Fruit fly (Drosophila melanogaster) whole organism, embryonic: Measurements from ENCODE around the gene CG2076.

Experiments used
- Awh ChIP-seq: fragments of 200-800 bp; sonication (Bioruptor generic); IDR thresholded peaks from 2 replicates; pipeline ENCODE4, ENCODE4 v1.3.6; 2022; ENCODE audit warnings: missing biosample characterization, missing genetic modification characterization
- BEAF-32 ChIP-seq: fragments of 200-800 bp; sonication (Bioruptor generic); optimal IDR thresholded peaks from 3 replicates; lab custom pipeline; 2017; ENCODE audit warnings: missing biosample characterization, missing genetic modification characterization, mild to moderate bottlenecking, moderate library complexity, missing genetic modification reagents
- CG10462 ChIP-seq: fragments of 200-800 bp; sonication (Bioruptor generic); optimal IDR thresholded peaks from 2 replicates; lab custom pipeline; 2016; ENCODE audit warnings: missing biosample characterization, missing genetic modification characterization
- CG14710 ChIP-seq: fragments of 200-800 bp; sonication (Bioruptor generic); optimal IDR thresholded peaks from 3 replicates; lab custom pipeline; 2019; ENCODE audit warnings: missing biosample characterization, mild to moderate bottlenecking, missing genetic modification characterization, moderate library complexity
- CG14860 ChIP-seq: fragments of 200-800 bp; sonication (Bioruptor generic); IDR thresholded peaks from 3 replicates; pipeline ENCODE4 v1.3.6; 2022; ENCODE audit warnings: missing biosample characterization, missing genetic modification characterization; ENCODE audit not compliant: partially characterized antibody
- CG15269 ChIP-seq: fragments of 200-800 bp; sonication (Bioruptor generic); optimal IDR thresholded peaks from 2 replicates; lab custom pipeline; 2018; ENCODE audit warnings: missing biosample characterization, mild to moderate bottlenecking, missing genetic modification characterization, moderate library complexity
- CG16863 ChIP-seq: fragments of 200-800 bp; sonication (Bioruptor generic); optimal IDR thresholded peaks from 3 replicates; lab custom pipeline; 2016; ENCODE audit warnings: missing biosample characterization, missing genetic modification characterization
- CG2120 ChIP-seq: fragments of 200-800 bp; sonication (Bioruptor generic); optimal IDR thresholded peaks from 3 replicates; lab custom pipeline; 2016; ENCODE audit warnings: missing biosample characterization, missing genetic modification characterization
- CG30431 ChIP-seq: fragments of 200-800 bp; sonication (Bioruptor generic); optimal IDR thresholded peaks from 2 replicates; lab custom pipeline; 2017; ENCODE audit warnings: missing biosample characterization, missing genetic modification characterization
- CG32532 ChIP-seq: fragments of 200-800 bp; sonication (Bioruptor generic); IDR thresholded peaks from 2 replicates; pipeline ENCODE4 v1.3.6; 2022; ENCODE audit warnings: missing biosample characterization, missing genetic modification characterization
- CG33557 ChIP-seq: fragments of 200-800 bp; sonication (Bioruptor generic); optimal IDR thresholded peaks from 2 replicates; lab custom pipeline; 2019; ENCODE audit warnings: missing biosample characterization, mild to moderate bottlenecking, missing genetic modification characterization, moderate library complexity
- CG6791 ChIP-seq: fragments of 200-800 bp; sonication (Bioruptor generic); IDR thresholded peaks from 3 replicates; pipeline ENCODE4 v1.3.6; 2022; ENCODE audit warnings: missing biosample characterization, missing genetic modification characterization; ENCODE audit not compliant: partially characterized antibody
- CG7357 ChIP-seq: fragments of 200-800 bp; sonication (Bioruptor generic); IDR thresholded peaks from 3 replicates; pipeline ENCODE4 v1.3.6; 2022; ENCODE audit warnings: missing biosample characterization, missing genetic modification characterization
- CG7963 ChIP-seq: fragments of 200-800 bp; sonication (Bioruptor generic); IDR thresholded peaks from 3 replicates; pipeline ENCODE4 v1.3.6; 2022; ENCODE audit warnings: missing biosample characterization, missing genetic modification characterization; ENCODE audit not compliant: partially characterized antibody
- CG8290 ChIP-seq, 3 experiments: fragments of 200-800 bp; sonication (Bioruptor generic); optimal IDR thresholded peaks; 2 replicates each; lab custom pipeline; 2016 to 2019; ENCODE audit warnings: missing biosample characterization in 3 of 3, missing genetic modification characterization in 3 of 3, mild to moderate bottlenecking in 2 of 3, moderate library complexity in 1 of 3
- CG8944 ChIP-seq: fragments of 200-800 bp; sonication (Bioruptor generic); optimal IDR thresholded peaks from 3 replicates; lab custom pipeline; 2016; ENCODE audit warnings: missing biosample characterization, missing genetic modification characterization
- CG9437 ChIP-seq: fragments of 200-800 bp; sonication (Bioruptor generic); optimal IDR thresholded peaks from 2 replicates; lab custom pipeline; 2018; ENCODE audit warnings: missing biosample characterization, mild to moderate bottlenecking, missing genetic modification characterization
- CHES-1-like ChIP-seq: fragments of 200-800 bp; sonication (Bioruptor generic); optimal IDR thresholded peaks from 2 replicates; lab custom pipeline; 2016; ENCODE audit warnings: missing biosample characterization, missing genetic modification characterization
- Chrac-16 ChIP-seq: fragments of 200-800 bp; sonication (Bioruptor generic); optimal IDR thresholded peaks from 3 replicates; lab custom pipeline; 2016; ENCODE audit warnings: missing biosample characterization, missing genetic modification characterization
- Elba2 ChIP-seq: fragments of 200-800 bp; sonication (Bioruptor generic); optimal IDR thresholded peaks from 3 replicates; lab custom pipeline; 2016; ENCODE audit warnings: missing biosample characterization, missing genetic modification characterization
- Lpt ChIP-seq: fragments of >200 bp; optimal IDR thresholded peaks from 2 replicates; lab custom pipeline; 2018; ENCODE audit warnings: missing biosample characterization, missing genetic modification characterization
- MESR4 ChIP-seq: fragments of 200-800 bp; sonication (Bioruptor generic); optimal IDR thresholded peaks from 2 replicates; lab custom pipeline; 2018; ENCODE audit warnings: missing biosample characterization, mild to moderate bottlenecking, missing genetic modification characterization, moderate library complexity
- Neu2 ChIP-seq: fragments of 200-800 bp; sonication (Bioruptor generic); optimal IDR thresholded peaks from 3 replicates; lab custom pipeline; 2016; ENCODE audit warnings: missing biosample characterization, missing genetic modification characterization, borderline replicate concordance
- Nf-YC ChIP-seq: fragments of 200-800 bp; optimal IDR thresholded peaks from 3 replicates; lab custom pipeline; 2019; ENCODE audit warnings: missing biosample characterization, mild to moderate bottlenecking, missing genetic modification characterization, moderate library complexity
- Oaz ChIP-seq: fragments of 200-800 bp; sonication (Bioruptor generic); IDR thresholded peaks from 2 replicates; pipeline ENCODE4 v1.3.6; 2022; ENCODE audit warnings: missing biosample characterization, missing genetic modification characterization
- PHDP ChIP-seq: fragments of 200-800 bp; sonication (Bioruptor generic); optimal IDR thresholded peaks from 3 replicates; lab custom pipeline; 2018; ENCODE audit warnings: missing biosample characterization, mild to moderate bottlenecking, missing genetic modification characterization, moderate library complexity
- amos ChIP-seq: fragments of 200-800 bp; sonication (Bioruptor generic); IDR thresholded peaks from 2 replicates; pipeline ENCODE4 v1.3.6; 2022; ENCODE audit warnings: missing biosample characterization, missing genetic modification characterization; ENCODE audit not compliant: partially characterized antibody
- ara ChIP-seq: fragments of 200-800 bp; sonication (Bioruptor generic); IDR thresholded peaks from 2 replicates; pipeline ENCODE4 v1.3.6; 2022; ENCODE audit warnings: missing biosample characterization, missing genetic modification characterization
- chif ChIP-seq, 2 experiments: fragments of 200-800 bp; sonication (Bioruptor generic); optimal IDR thresholded peaks; 3 replicates each; lab custom pipeline; 2016; ENCODE audit warnings: missing biosample characterization in 2 of 2, missing genetic modification characterization in 2 of 2
- chn ChIP-seq: fragments of 200-800 bp; sonication (Bioruptor generic); optimal IDR thresholded peaks from 2 replicates; lab custom pipeline; 2016; ENCODE audit warnings: missing biosample characterization, missing genetic modification characterization
- ci ChIP-seq: fragments of 200-800 bp; sonication (Bioruptor generic); IDR thresholded peaks from 3 replicates; pipeline ENCODE4 v1.3.6; 2022; ENCODE audit warnings: missing biosample characterization, missing genetic modification characterization
- corto ChIP-seq: fragments of 200-800 bp; sonication (Bioruptor generic); optimal IDR thresholded peaks from 2 replicates; lab custom pipeline; 2016; ENCODE audit warnings: missing biosample characterization, mild to moderate bottlenecking, missing genetic modification characterization, moderate library complexity
- crol ChIP-seq: fragments of 200-800 bp; sonication (Bioruptor generic); IDR thresholded peaks from 2 replicates; pipeline ENCODE4 v1.3.6; 2022; ENCODE audit warnings: missing biosample characterization, missing genetic modification characterization
- dysf ChIP-seq: fragments of 200-800 bp; sonication (Bioruptor generic); IDR thresholded peaks from 3 replicates; pipeline ENCODE4 v1.3.6; 2022; ENCODE audit warnings: missing biosample characterization, missing genetic modification characterization
- eyg ChIP-seq: fragments of 200-800 bp; sonication (Bioruptor generic); optimal IDR thresholded peaks from 3 replicates; lab custom pipeline; 2016; ENCODE audit warnings: missing biosample characterization, missing genetic modification characterization
- gt ChIP-seq: fragments of 200-800 bp; sonication (Bioruptor generic); IDR thresholded peaks from 2 replicates; pipeline ENCODE4 v1.3.6; 2022; ENCODE audit warnings: missing biosample characterization, missing genetic modification characterization
- hbn ChIP-seq: fragments of 200-800 bp; sonication (Bioruptor generic); IDR thresholded peaks from 2 replicates; pipeline ENCODE4 v1.3.6; 2022; ENCODE audit warnings: missing biosample characterization, missing genetic modification characterization; ENCODE audit not compliant: partially characterized antibody
- insv ChIP-seq, 2 experiments: fragments of 200-800 bp; sonication (Bioruptor generic); optimal IDR thresholded peaks; 3 replicates each; lab custom pipeline; 2016 to 2018; ENCODE audit warnings: missing biosample characterization in 2 of 2, missing genetic modification characterization in 2 of 2
- inv ChIP-seq: fragments of 200-800 bp; sonication (Bioruptor generic); IDR thresholded peaks from 2 replicates; pipeline ENCODE4 v1.3.6; 2022; ENCODE audit warnings: missing biosample characterization, missing genetic modification characterization; ENCODE audit not compliant: partially characterized antibody
- lilli ChIP-seq: fragments of 200-800 bp; sonication (Bioruptor generic); optimal IDR thresholded peaks from 3 replicates; lab custom pipeline; 2016; ENCODE audit warnings: missing biosample characterization, missing genetic modification characterization
- mam ChIP-seq: fragments of 200-800 bp; sonication (Bioruptor generic); optimal IDR thresholded peaks from 3 replicates; lab custom pipeline; 2016; ENCODE audit warnings: missing biosample characterization, missing genetic modification characterization
- mirr ChIP-seq: fragments of 200-800 bp; sonication (Bioruptor generic); optimal IDR thresholded peaks from 3 replicates; lab custom pipeline; 2018; ENCODE audit warnings: missing biosample characterization, mild to moderate bottlenecking, missing genetic modification characterization
- nmo ChIP-seq: fragments of 200-800 bp; sonication (Bioruptor generic); optimal IDR thresholded peaks from 2 replicates; lab custom pipeline; 2018; ENCODE audit warnings: missing biosample characterization, mild to moderate bottlenecking, missing genetic modification characterization, moderate library complexity
- scrt ChIP-seq: fragments of 200-800 bp; sonication (Bioruptor generic); optimal IDR thresholded peaks from 2 replicates; lab custom pipeline; 2018; ENCODE audit warnings: missing biosample characterization, mild to moderate bottlenecking, missing genetic modification characterization, moderate library complexity
- seq ChIP-seq: fragments of 200-800 bp; sonication (Bioruptor generic); IDR thresholded peaks from 2 replicates; pipeline ENCODE4 v1.3.6; 2022; ENCODE audit warnings: missing biosample characterization, missing genetic modification characterization
- sim ChIP-seq: fragments of 200-800 bp; sonication (Bioruptor generic); IDR thresholded peaks from 2 replicates; pipeline ENCODE4 v1.3.6; 2022; ENCODE audit warnings: missing biosample characterization, missing genetic modification characterization
- so ChIP-seq: fragments of 200-800 bp; sonication (Bioruptor generic); IDR thresholded peaks from 3 replicates; pipeline ENCODE4 v1.3.6; 2022; ENCODE audit warnings: missing biosample characterization, missing genetic modification characterization
- sob ChIP-seq: fragments of 200-800 bp; sonication (Bioruptor generic); IDR thresholded peaks from 2 replicates; pipeline ENCODE4 v1.3.6; 2022; ENCODE audit warnings: missing biosample characterization, missing genetic modification characterization
- unpg ChIP-seq: fragments of 200-800 bp; sonication (Bioruptor generic); optimal IDR thresholded peaks from 3 replicates; lab custom pipeline; 2018; ENCODE audit warnings: missing biosample characterization, mild to moderate bottlenecking, missing genetic modification characterization, moderate library complexity

The CG2076 gene

dm6 chrX:11137566-11138186 is 47.7 kb downstream of the CG2076 start, which contains the start of gene CDK2AP1 (continued):
- TF ChIP-seq PHDP (tag; lab: Kevin White, UChicago) (peak; percentile 6), Elba2 (GFP tag; lab: Kevin White, UChicago) (no peak), CG10462 (GFP tag; lab: Kevin White, UChicago) (no peak), so (GFP tag; lab: Robert Waterston, UW) (peak; percentile 51; the same call in 2 of the 3 replicates), CG8290 (GFP tag; optimal IDR thresholded peaks at IDR 0.05; lab: Kevin White, UChicago) (peak; percentile 19), CG8290 (tag; optimal IDR thresholded peaks at IDR 0.05; lab: Kevin White, UChicago) (no peak), Neu2 (GFP tag; lab: Kevin White, UChicago) (no peak), CG2120 (GFP tag; lab: Kevin White, UChicago) (peak; percentile 32), CG7357 (GFP tag; lab: Robert Waterston, UW) (peak; percentile 98), insv (GFP tag; optimal IDR thresholded peaks at IDR 0.05; lab: Kevin White, UChicago) (no peak), hbn (GFP tag; lab: Robert Waterston, UW) (peak; percentile 56; the same call in 1 of the 2 replicates), Chrac-16 (GFP tag; lab: Kevin White, UChicago) (peak; percentile 3), eyg (GFP tag; lab: Kevin White, UChicago) (no peak), Lpt (GFP tag; lab: Kevin White, UChicago) (no peak), mirr (GFP tag; lab: Kevin White, UChicago) (no peak), Awh (no peak), nmo (GFP tag; lab: Kevin White, UChicago) (peak; percentile 36), corto (GFP tag; lab: Kevin White, UChicago) (no peak), mam (peak; percentile 60), BEAF-32 (peak; percentile 78), CG14710 (peak; percentile 66), lilli (GFP tag; lab: Kevin White, UChicago) (peak; percentile 21), Oaz (GFP tag; lab: Robert Waterston, UW) (no peak), ara (GFP tag; lab: Robert Waterston, UW) (no peak), CG7963 (GFP tag; lab: Robert Waterston, UW) (peak; percentile 72), crol (GFP tag; lab: Robert Waterston, UW) (peak; percentile 26; the same call in 1 of the 2 replicates), CG30431 (peak; percentile 22), CG6791 (GFP tag; lab: Robert Waterston, UW) (peak; percentile 87), ci (GFP tag; lab: Robert Waterston, UW) (no peak), inv (GFP tag; lab: Robert Waterston, UW) (peak; percentile 58), CG8944 (GFP tag; lab: Kevin White, UChicago) (peak; percentile 32), scrt (GFP tag; lab: Kevin White, UChicago) (no peak), CG32532 (GFP tag; lab: Robert Waterston, UW) (peak; percentile 24), CG16863 (GFP tag; lab: Kevin White, UChicago) (peak; percentile 12), CHES-1-like (peak; percentile 13), CG33557 (GFP tag; lab: Kevin White, UChicago) (no peak), unpg (peak; percentile 24), CG14860 (GFP tag; lab: Robert Waterston, UW) (peak; percentile 72), chn (GFP tag; lab: Kevin White, UChicago) (peak; percentile 49), gt (GFP tag; lab: Robert Waterston, UW) (no peak), CG15269 (tag; lab: Kevin White, UChicago) (peak; percentile 24), chif (GFP tag; optimal IDR thresholded peaks at IDR 0.05; lab: Kevin White, UChicago) (peak in 1 of 2 experiments; percentile 22), CG9437 (GFP tag; lab: Kevin White, UChicago) (no peak), MESR4 (GFP tag; lab: Kevin White, UChicago) (peak; percentile 88), Nf-YC (tag; lab: Kevin White, UChicago) (no peak), sim (no peak), dysf (GFP tag; lab: Robert Waterston, UW) (peak; percentile 17; the same call in 1 of the 3 replicates), sob (peak; percentile 27; the same call in 1 of the 2 replicates), amos (GFP tag; lab: Robert Waterston, UW) (peak; percentile 80), seq (GFP tag; lab: Robert Waterston, UW) (no peak)
